Fruit fly (Drosophila melanogaster) whole organism, embryonic: ENCODE measurements around the gene Sf3b6.

Source experiments
- Adf1 ChIP-seq: fragments of 200-800 bp; sonication (Bioruptor generic); IDR thresholded peaks from 2 replicates; pipeline ENCODE4 v1.3.6; 2022; ENCODE audit warnings: missing biosample characterization, missing genetic modification characterization
- BtbVII ChIP-seq: fragments of 200-800 bp; sonication (Bioruptor generic); optimal IDR thresholded peaks from 3 replicates; lab custom pipeline; 2017; ENCODE audit warnings: missing biosample characterization, mild to moderate bottlenecking, missing genetic modification characterization
- CG11085 ChIP-seq: fragments of 200-800 bp; sonication (Bioruptor generic); IDR thresholded peaks from 2 replicates; pipeline ENCODE4 v1.3.6; 2022; ENCODE audit warnings: missing biosample characterization, missing genetic modification characterization
- CG11504 ChIP-seq: fragments of 200-800 bp; sonication (Bioruptor generic); optimal IDR thresholded peaks from 3 replicates; lab custom pipeline; 2019; ENCODE audit warnings: missing biosample characterization, mild to moderate bottlenecking, missing genetic modification characterization, moderate library complexity
- CG12391 ChIP-seq: fragments of 200-800 bp; sonication (Bioruptor generic); optimal IDR thresholded peaks from 3 replicates; lab custom pipeline; 2018; ENCODE audit warnings: missing biosample characterization, mild to moderate bottlenecking, missing genetic modification characterization, moderate library complexity
- CG13123 ChIP-seq: fragments of 200-800 bp; sonication (Bioruptor generic); optimal IDR thresholded peaks from 2 replicates; lab custom pipeline; 2016; ENCODE audit warnings: missing biosample characterization, missing genetic modification characterization
- CG13287 ChIP-seq: fragments of 200-800 bp; sonication (Bioruptor generic); IDR thresholded peaks from 2 replicates; pipeline ENCODE4 v1.3.6; 2022; ENCODE audit warnings: missing biosample characterization, missing genetic modification characterization; ENCODE audit not compliant: partially characterized antibody
- CG14710 ChIP-seq: fragments of 200-800 bp; sonication (Bioruptor generic); optimal IDR thresholded peaks from 3 replicates; lab custom pipeline; 2019; ENCODE audit warnings: missing biosample characterization, mild to moderate bottlenecking, missing genetic modification characterization, moderate library complexity
- CG16815 ChIP-seq: fragments of 200-800 bp; sonication (Bioruptor generic); optimal IDR thresholded peaks from 3 replicates; lab custom pipeline; 2017; ENCODE audit warnings: missing biosample characterization, mild to moderate bottlenecking, missing genetic modification characterization
- CG17568 ChIP-seq: fragments of 200-800 bp; sonication (Bioruptor generic); optimal IDR thresholded peaks from 2 replicates; lab custom pipeline; 2018; ENCODE audit warnings: missing biosample characterization, mild to moderate bottlenecking, missing genetic modification characterization, moderate library complexity
- CG2120 ChIP-seq: fragments of 200-800 bp; sonication (Bioruptor generic); optimal IDR thresholded peaks from 3 replicates; lab custom pipeline; 2016; ENCODE audit warnings: missing biosample characterization, missing genetic modification characterization
- CG30431 ChIP-seq: fragments of 200-800 bp; sonication (Bioruptor generic); optimal IDR thresholded peaks from 2 replicates; lab custom pipeline; 2017; ENCODE audit warnings: missing biosample characterization, missing genetic modification characterization
- CG3407 ChIP-seq: fragments of 200-800 bp; sonication (Bioruptor generic); optimal IDR thresholded peaks from 2 replicates; lab custom pipeline; 2018; ENCODE audit warnings: missing biosample characterization, mild to moderate bottlenecking, missing genetic modification characterization
- CG42726 ChIP-seq: fragments of 200-800 bp; sonication (Bioruptor generic); IDR thresholded peaks from 2 replicates; pipeline ENCODE4 v1.3.6; 2022; ENCODE audit warnings: missing biosample characterization, missing genetic modification characterization; ENCODE audit not compliant: partially characterized antibody
- CG4617 ChIP-seq: fragments of 200-800 bp; sonication (Bioruptor generic); optimal IDR thresholded peaks from 3 replicates; lab custom pipeline; 2016; ENCODE audit warnings: missing biosample characterization, missing genetic modification characterization, borderline replicate concordance
- CG5245 ChIP-seq: fragments of 200-800 bp; sonication (Bioruptor generic); optimal IDR thresholded peaks from 3 replicates; lab custom pipeline; 2016; ENCODE audit warnings: missing biosample characterization, missing genetic modification characterization
- CG6175 ChIP-seq: fragments of 200-800 bp; sonication (Bioruptor generic); IDR thresholded peaks from 3 replicates; pipeline ENCODE4 v1.3.6; 2022; ENCODE audit warnings: missing biosample characterization, missing genetic modification characterization
- CG7357 ChIP-seq: fragments of 200-800 bp; sonication (Bioruptor generic); IDR thresholded peaks from 3 replicates; pipeline ENCODE4 v1.3.6; 2022; ENCODE audit warnings: missing biosample characterization, missing genetic modification characterization
- CG7928 ChIP-seq: fragments of 200-800 bp; sonication (Bioruptor generic); optimal IDR thresholded peaks from 2 replicates; lab custom pipeline; 2017; ENCODE audit warnings: missing biosample characterization, mild to moderate bottlenecking, missing genetic modification characterization
- CG8478 ChIP-seq: fragments of >200 bp; optimal IDR thresholded peaks from 2 replicates; lab custom pipeline; 2018
- CG9817 ChIP-seq: fragments of 200-800 bp; sonication (Bioruptor generic); optimal IDR thresholded peaks from 2 replicates; lab custom pipeline; 2018; ENCODE audit warnings: missing biosample characterization, mild to moderate bottlenecking, missing genetic modification characterization, moderate library complexity
- CrebB ChIP-seq: fragments of 200-800 bp; sonication (Bioruptor generic); optimal IDR thresholded peaks from 3 replicates; lab custom pipeline; 2018; ENCODE audit warnings: missing biosample characterization, mild to moderate bottlenecking, missing genetic modification characterization
- Dll ChIP-seq: fragments of 200-800 bp; sonication (Bioruptor generic); IDR thresholded peaks from 4 replicates; pipeline ENCODE4 v1.3.6; 2022; ENCODE audit warnings: missing biosample characterization, missing genetic modification characterization; ENCODE audit not compliant: partially characterized antibody
- Doc3 ChIP-seq: fragments of 200-800 bp; sonication (Bioruptor generic); IDR thresholded peaks from 3 replicates; pipeline ENCODE4 v1.3.6; 2022; ENCODE audit warnings: missing biosample characterization, missing genetic modification characterization; ENCODE audit not compliant: partially characterized antibody
- Ets97D ChIP-seq: fragments of 200-800 bp; sonication (Bioruptor generic); optimal IDR thresholded peaks from 3 replicates; lab custom pipeline; 2016; ENCODE audit warnings: missing biosample characterization, missing genetic modification characterization
- Hr78 ChIP-seq, 2 experiments: fragments of 200-800 bp in 1 of 2; fragments of >200 bp in 1 of 2; sonication (Bioruptor generic) in 1 of 2; optimal IDR thresholded peaks; 2 replicates each; lab custom pipeline; 2017 to 2019; ENCODE audit warnings: missing biosample characterization in 2 of 2, missing genetic modification characterization in 2 of 2, mild to moderate bottlenecking in 1 of 2, moderate library complexity in 1 of 2
- Jarid2 ChIP-seq: fragments of 200-800 bp; sonication (Bioruptor generic); optimal IDR thresholded peaks from 3 replicates; lab custom pipeline; 2017; ENCODE audit warnings: mild to moderate bottlenecking, missing biosample characterization, missing genetic modification reagents, missing genetic modification characterization
- Mrtf ChIP-seq: fragments of 200-800 bp; sonication (Bioruptor generic); IDR thresholded peaks from 3 replicates; pipeline ENCODE4 v1.3.6; 2022; ENCODE audit warnings: missing biosample characterization, missing genetic modification characterization
- Optix ChIP-seq: fragments of 200-800 bp; sonication (Bioruptor generic); IDR thresholded peaks from 3 replicates; pipeline ENCODE4 v1.3.6; 2022; ENCODE audit warnings: missing biosample characterization, missing genetic modification characterization
- Rx ChIP-seq: fragments of 200-800 bp; sonication (Bioruptor generic); IDR thresholded peaks from 2 replicates; pipeline ENCODE4 v1.3.6; 2022; ENCODE audit warnings: missing biosample characterization, missing genetic modification characterization
- Spps ChIP-seq: fragments of 200-800 bp; sonication (Bioruptor generic); optimal IDR thresholded peaks from 2 replicates; lab custom pipeline; 2018; ENCODE audit warnings: missing biosample characterization, mild to moderate bottlenecking, missing genetic modification characterization
- Taf1 ChIP-seq: fragments of 200-800 bp; sonication (Bioruptor generic); IDR thresholded peaks from 2 replicates; pipeline ENCODE4 v1.3.6; 2022; ENCODE audit warnings: missing biosample characterization, missing genetic modification characterization
- Xbp1 ChIP-seq: fragments of 200-800 bp; sonication (Bioruptor generic); optimal IDR thresholded peaks from 3 replicates; lab custom pipeline; 2016; ENCODE audit warnings: missing biosample characterization, mild to moderate bottlenecking, missing genetic modification characterization
- bigmax ChIP-seq: fragments of 200-800 bp; sonication (Bioruptor generic); optimal IDR thresholded peaks from 2 replicates; lab custom pipeline; 2018; ENCODE audit warnings: missing biosample characterization, mild to moderate bottlenecking, missing genetic modification characterization
- bsh ChIP-seq, 2 experiments: fragments of 200-800 bp; sonication (Bioruptor generic); optimal IDR thresholded peaks; 2 replicates each; lab custom pipeline; 2017 to 2018; ENCODE audit warnings: mild to moderate bottlenecking in 2 of 2, missing biosample characterization in 2 of 2, missing genetic modification characterization in 2 of 2, moderate library complexity in 1 of 2
- gcm2 ChIP-seq: fragments of 200-800 bp; sonication (Bioruptor generic); optimal IDR thresholded peaks from 2 replicates; lab custom pipeline; 2016; ENCODE audit warnings: missing biosample characterization, missing genetic modification characterization
- hkb ChIP-seq, 2 experiments: fragments of 200-800 bp in 1 of 2; fragments of >200 bp in 1 of 2; sonication (Bioruptor generic) in 1 of 2; IDR thresholded peaks in 1 of 2; optimal IDR thresholded peaks in 1 of 2; 2 replicates each; pipeline versions ENCODE4 v1.3.6 to Lab custom; 2017 to 2022; ENCODE audit warnings: missing biosample characterization in 1 of 2, missing genetic modification characterization in 1 of 2
- ken ChIP-seq: fragments of 200-800 bp; sonication (Bioruptor generic); IDR thresholded peaks from 3 replicates; pipeline ENCODE4 v1.3.6; 2022; ENCODE audit warnings: missing biosample characterization, missing genetic modification characterization
- lov ChIP-seq, 2 experiments: fragments of 200-800 bp in 1 of 2; fragments of >200 bp in 1 of 2; sonication (Bioruptor generic) in 1 of 2; IDR thresholded peaks in 1 of 2; optimal IDR thresholded peaks in 1 of 2; 2 replicates in 1 of 2; 3 replicates in 1 of 2; pipeline versions ENCODE4 v1.3.6 to Lab custom; 2017 to 2022; ENCODE audit warnings: missing biosample characterization in 1 of 2, missing genetic modification characterization in 1 of 2
- onecut ChIP-seq: fragments of 200-800 bp; sonication (Bioruptor generic); IDR thresholded peaks from 2 replicates; pipeline ENCODE4 v1.3.6; 2022; ENCODE audit warnings: missing biosample characterization, missing genetic modification characterization
- otp ChIP-seq: fragments of 200-800 bp; sonication (Bioruptor generic); IDR thresholded peaks from 3 replicates; pipeline ENCODE4, ENCODE4 v1.3.6; 2022; ENCODE audit warnings: missing biosample characterization, missing genetic modification characterization
- rib ChIP-seq: fragments of 200-800 bp; sonication (Bioruptor generic); IDR thresholded peaks from 2 replicates; pipeline ENCODE4 v1.3.6; 2022; ENCODE audit warnings: missing biosample characterization, missing genetic modification characterization
- row ChIP-seq: fragments of 200-800 bp; sonication (Bioruptor generic); IDR thresholded peaks from 3 replicates; pipeline ENCODE4 v1.3.6; 2022; ENCODE audit warnings: missing biosample characterization, missing genetic modification characterization
- schlank ChIP-seq: fragments of 200-800 bp; sonication (Bioruptor generic); optimal IDR thresholded peaks from 2 replicates; lab custom pipeline; 2018; ENCODE audit warnings: missing biosample characterization, mild to moderate bottlenecking, missing genetic modification characterization
- trh ChIP-seq: fragments of 200-800 bp; sonication (Bioruptor generic); optimal IDR thresholded peaks from 2 replicates; lab custom pipeline; 2016; ENCODE audit warnings: missing biosample characterization, missing genetic modification characterization
- tup ChIP-seq: fragments of 200-800 bp; sonication (Bioruptor generic); optimal IDR thresholded peaks from 2 replicates; lab custom pipeline; 2016; ENCODE audit warnings: missing biosample characterization, mild to moderate bottlenecking, missing genetic modification characterization, moderate library complexity
- wek ChIP-seq: fragments of 200-800 bp; sonication (Bioruptor generic); optimal IDR thresholded peaks from 3 replicates; lab custom pipeline; 2018; ENCODE audit warnings: missing biosample characterization, mild to moderate bottlenecking, missing genetic modification characterization, moderate library complexity
- yki ChIP-seq: fragments of >200 bp; optimal IDR thresholded peaks from 3 replicates; lab custom pipeline; 2018
- zen2 ChIP-seq: fragments of 200-800 bp; sonication (Bioruptor generic); IDR thresholded peaks from 3 replicates; pipeline ENCODE4 v1.3.6; 2022; ENCODE audit warnings: missing biosample characterization, missing genetic modification characterization; ENCODE audit not compliant: partially characterized antibody
- zfh1 ChIP-seq: fragments of 200-800 bp; sonication (Bioruptor generic); IDR thresholded peaks from 3 replicates; pipeline ENCODE4 v1.3.6; 2022; ENCODE audit warnings: missing biosample characterization, missing genetic modification characterization

The Sf3b6 gene

DNA sequence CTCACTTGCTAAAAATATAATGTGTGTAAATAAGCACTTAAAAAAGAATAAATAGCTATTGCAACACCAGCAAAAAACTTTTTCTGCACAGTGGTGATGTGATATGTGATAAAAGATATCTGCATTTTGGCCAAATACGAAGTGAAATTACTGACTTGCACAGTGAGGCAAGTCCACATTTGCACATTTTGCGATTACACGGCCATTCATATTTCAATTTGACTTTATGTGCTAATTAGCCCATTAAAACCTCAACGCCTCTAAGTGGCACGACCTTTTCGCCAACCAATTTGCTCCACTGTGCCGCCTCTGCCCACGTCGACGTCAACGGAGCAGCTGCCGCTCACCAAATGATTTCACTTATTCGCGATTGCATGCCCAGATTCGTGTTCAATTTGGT is 27.2 kb upstream of the Sf3b6 start, which contains the start of gene CG33946 (continued):
- TF ChIP-seq CG12391 = no peak
- TF ChIP-seq Spps = no peak
- TF ChIP-seq row (GFP tag; lab: Robert Waterston, UW) = peak; percentile 53
- TF ChIP-seq otp (GFP tag; lab: Robert Waterston, UW) = 0 out of 3 replicates have a peak, but pooled peaks have one; percentile 22
- TF ChIP-seq hkb (optimal IDR thresholded peaks at IDR 0.05; lab: Kevin White, UChicago) = no peak
- peak; percentile 24; the same call in 1 of the 2 replicates for TF ChIP-seq hkb (GFP tag; IDR thresholded peaks at IDR 0.05; lab: Robert Waterston, UW)
- no peak for TF ChIP-seq CG42726
- TF ChIP-seq bigmax = no peak
- TF ChIP-seq onecut = no peak
- TF ChIP-seq Jarid2 (GFP tag; lab: Kevin White, UChicago) = no peak
- no peak for TF ChIP-seq CG6175 (GFP tag; lab: Robert Waterston, UW)
- no peak for TF ChIP-seq CG14710 (tag; lab: Kevin White, UChicago)
- TF ChIP-seq zen2 (GFP tag; lab: Robert Waterston, UW) = no peak
- TF ChIP-seq Optix (GFP tag; lab: Robert Waterston, UW) = peak; percentile 57; the same call in 1 of the 3 replicates
- peak; percentile 64; the same call in 2 of the 3 replicates for TF ChIP-seq zfh1 (GFP tag; lab: Robert Waterston, UW)
- TF ChIP-seq schlank (tag; lab: Kevin White, UChicago) = no peak
- TF ChIP-seq Hr78 (GFP tag; optimal IDR thresholded peaks at IDR 0.05; lab: Kevin White, UChicago) = no peak
- no peak for TF ChIP-seq CG7357
- no peak for TF ChIP-seq CG13287 (GFP tag; lab: Robert Waterston, UW)
- TF ChIP-seq lov (optimal IDR thresholded peaks at IDR 0.05; lab: Kevin White, UChicago) = no peak
- TF ChIP-seq lov (GFP tag; IDR thresholded peaks at IDR 0.05; lab: Robert Waterston, UW) = no peak
- peak in 1 of 2 experiments; percentile 47 for TF ChIP-seq bsh (GFP tag; optimal IDR thresholded peaks at IDR 0.05; lab: Kevin White, UChicago)
- no peak for TF ChIP-seq Dll (GFP tag; lab: Robert Waterston, UW)
- peak; percentile 12 for TF ChIP-seq Xbp1 (GFP tag; lab: Kevin White, UChicago)
- TF ChIP-seq Adf1 (GFP tag; lab: Robert Waterston, UW) = peak; percentile 16
- no peak for TF ChIP-seq Doc3 (GFP tag; lab: Robert Waterston, UW)
- no peak for TF ChIP-seq Rx (GFP tag; lab: Robert Waterston, UW)
- peak; percentile 28 for TF ChIP-seq trh (GFP tag; lab: Kevin White, UChicago)
- TF ChIP-seq Mrtf (GFP tag; lab: Robert Waterston, UW) = no peak
- no peak for TF ChIP-seq CG7928 (GFP tag; lab: Kevin White, UChicago)
- TF ChIP-seq Taf1 (GFP tag; lab: Robert Waterston, UW) = no peak
- peak; percentile 45; the same call in 2 of the 3 replicates for TF ChIP-seq ken
- TF ChIP-seq CG2120 (GFP tag; lab: Kevin White, UChicago) = no peak
- no peak for TF ChIP-seq CG11085 (GFP tag; lab: Robert Waterston, UW)
- no peak for TF ChIP-seq tup
- no peak for TF ChIP-seq yki
- no peak for TF ChIP-seq rib (GFP tag; lab: Robert Waterston, UW)
- TF ChIP-seq CG9817 (tag; lab: Kevin White, UChicago) = no peak
- peak; percentile 29 for TF ChIP-seq CG16815 (GFP tag; lab: Kevin White, UChicago)
- TF ChIP-seq CrebB = no peak
- TF ChIP-seq wek (GFP tag; lab: Kevin White, UChicago) = no peak
- TF ChIP-seq CG3407 (GFP tag; lab: Kevin White, UChicago) = no peak
- TF ChIP-seq gcm2 (GFP tag; lab: Kevin White, UChicago) = no peak
- peak; percentile 35 for TF ChIP-seq CG30431 (GFP tag; lab: Kevin White, UChicago)
- no peak for TF ChIP-seq CG13123 (GFP tag; lab: Kevin White, UChicago)
- no peak for TF ChIP-seq CG17568 (GFP tag; lab: Kevin White, UChicago)
- TF ChIP-seq BtbVII = no peak
- TF ChIP-seq Ets97D (GFP tag; lab: Kevin White, UChicago) = no peak
- no peak for TF ChIP-seq CG8478 (lab: Kevin White, UChicago)
- TF ChIP-seq CG11504 (tag; lab: Kevin White, UChicago) = peak; percentile 13
- TF ChIP-seq CG5245 (GFP tag; lab: Kevin White, UChicago) = no peak
- no peak for TF ChIP-seq CG4617 (GFP tag; lab: Kevin White, UChicago)
